Fruit fly (Drosophila melanogaster): Measurements from ENCODE around the gene CG7768.

CG7768 gene

dm6 chr3L:14219422-14219853 is 1.4 kb downstream of the CG7768 start (continued):
- TF ChIP-seq CG34224 (GFP tag; IDR thresholded peaks at IDR 0.05; ENCODE audit: partially characterized antibody) (peak; percentile 43; the same call in 1 of the 3 replicates), CG11723 (GFP tag; optimal IDR thresholded peaks at IDR 0.05) (no peak), CG14014 (GFP tag; IDR thresholded peaks at IDR 0.05) (no peak), phol (tag; optimal IDR thresholded peaks at IDR 0.05) (no peak), onecut (GFP tag; IDR thresholded peaks at IDR 0.05) (0 out of 2 replicates have a peak, but pooled peaks have one; percentile 17), Dad (GFP tag; optimal IDR thresholded peaks at IDR 0.05) (no peak), cato (GFP tag; optimal IDR thresholded peaks at IDR 0.05; ENCODE audit: borderline replicate concordance) (no peak), CG8089 (GFP tag; optimal IDR thresholded peaks at IDR 0.05) (no peak), HLHmδ (GFP tag; optimal IDR thresholded peaks at IDR 0.05) (peak; percentile 3), mld (GFP tag; IDR thresholded peaks at IDR 0.05; ENCODE audit: partially characterized antibody) (peak; percentile 24; the same call in 1 of the 3 replicates), CG7357 (GFP tag; IDR thresholded peaks at IDR 0.05) (no peak), CG2712 (tag; optimal IDR thresholded peaks at IDR 0.05) (no peak), CHES-1-like (GFP tag; optimal IDR thresholded peaks at IDR 0.05) (no peak), CG4360 (GFP tag; IDR thresholded peaks at IDR 0.05) (peak; percentile 66), CG13287 (GFP tag; IDR thresholded peaks at IDR 0.05; ENCODE audit: partially characterized antibody) (peak; percentile 60; the same call in 1 of the 2 replicates), knrl (GFP tag; IDR thresholded peaks at IDR 0.05; ENCODE audit: partially characterized antibody) (no peak; the same call in 2 of the 3 replicates), sisA (GFP tag; IDR thresholded peaks at IDR 0.05) (no peak), stc (GFP tag; IDR thresholded peaks at IDR 0.05) (0 out of 2 replicates have a peak, but pooled peaks have one; percentile 20), gce (GFP tag; IDR thresholded peaks at IDR 0.05) (peak; percentile 30; the same call in 1 of the 3 replicates), her (GFP tag; optimal IDR thresholded peaks at IDR 0.05) (no peak), CG1529 (GFP tag; optimal IDR thresholded peaks at IDR 0.05) (no peak), CG11696 (GFP tag; IDR thresholded peaks at IDR 0.05) (no peak), kni (GFP tag; optimal IDR thresholded peaks at IDR 0.05) (peak; percentile 7), Camta (GFP tag; optimal IDR thresholded peaks at IDR 0.05) (no peak), Trl (optimal IDR thresholded peaks at IDR 0.05) (peak in 1 of 2 experiments; percentile 78), Trl (GFP tag; optimal IDR thresholded peaks at IDR 0.05) (peak; percentile 57), Eip74EF (GFP tag; optimal IDR thresholded peaks at IDR 0.05) (peak in 1 of 2 experiments; percentile 4), Bgb (GFP tag; IDR thresholded peaks at IDR 0.05; ENCODE audit: partially characterized antibody) (peak; percentile 27; the same call in 1 of the 2 replicates), bbx (GFP tag; IDR thresholded peaks at IDR 0.05; ENCODE audit: partially characterized antibody) (peak; percentile 59), gcm2 (GFP tag; optimal IDR thresholded peaks at IDR 0.05) (no peak), stwl (tag; optimal IDR thresholded peaks at IDR 0.05) (peak; percentile 100), Usf (GFP tag; optimal IDR thresholded peaks at IDR 0.05) (no peak)

- no peak for TF ChIP-seq Nf-YC (tag; optimal IDR thresholded peaks at IDR 0.05)
- no peak for TF ChIP-seq CG2889 (GFP tag; IDR thresholded peaks at IDR 0.05)
- TF ChIP-seq Optix (GFP tag; IDR thresholded peaks at IDR 0.05) = no peak
- TF ChIP-seq CG16813 (GFP tag; IDR thresholded peaks at IDR 0.05; ENCODE audit: partially characterized antibody) = no peak
- TF ChIP-seq CG16779 (GFP tag; IDR thresholded peaks at IDR 0.05) = no peak
- TF ChIP-seq CG1603 (tag; optimal IDR thresholded peaks at IDR 0.05) = peak; percentile 9
- peak; percentile 20; the same call in 1 of the 3 replicates for TF ChIP-seq HLH4C (GFP tag; IDR thresholded peaks at IDR 0.05; ENCODE audit: partially characterized antibody)
- TF ChIP-seq pan (optimal IDR thresholded peaks at IDR 0.05) = no peak
- no peak for TF ChIP-seq pan (GFP tag; optimal IDR thresholded peaks at IDR 0.05 in 1 of 2, IDR thresholded peaks at IDR 0.05 in 1 of 2)
- no peak for TF ChIP-seq D (optimal IDR thresholded peaks at IDR 0.05)
- no peak for TF ChIP-seq D (GFP tag; optimal IDR thresholded peaks at IDR 0.05)
- no peak for TF ChIP-seq Bgb (GFP tag; IDR thresholded peaks at IDR 0.05; ENCODE audit: partially characterized antibody)
- TF ChIP-seq vvl (GFP tag; IDR thresholded peaks at IDR 0.05) = no peak
- no peak for TF ChIP-seq sens-2 (GFP tag; IDR thresholded peaks at IDR 0.05)
- TF ChIP-seq Antp (GFP tag; optimal IDR thresholded peaks at IDR 0.05) = no peak
- peak; percentile 27 for TF ChIP-seq CG10543 (GFP tag; optimal IDR thresholded peaks at IDR 0.05)
- TF ChIP-seq Med (GFP tag) = peak; percentile 69
- 0 out of 4 replicates have a peak, but pooled peaks have one; percentile 27 for TF ChIP-seq chinmo (GFP tag; IDR thresholded peaks at IDR 0.05; ENCODE audit: partially characterized antibody)
Measured at dm6 chr3L:14220611-14221497, 2.9 kb downstream of the CG7768 start.

Measured in whole organism, embryonic.